Fruit fly (Drosophila melanogaster): ENCODE data around the gene Nepl16.
A peak's percentile ranks its signal among the peaks of the same experiment; 100 is the strongest.

Gene Nepl16

dm6 chr3R:25122736-25123211 lies 10.5 kb upstream of the Nepl16 start, which contains the start of the genes CG31510 and TTLL5 (continued):
- TF ChIP-seq Lhr (GFP tag; optimal IDR thresholded peaks at IDR 0.05) (no peak), CG9215 (GFP tag; IDR thresholded peaks at IDR 0.05) (no peak), dm (GFP tag; optimal IDR thresholded peaks at IDR 0.05) (peak; percentile 27), GATAe (GFP tag; conservative IDR thresholded peaks at IDR 0.05) (no peak), nerfin-2 (GFP tag; IDR thresholded peaks at IDR 0.05; ENCODE audit: partially characterized antibody) (peak; percentile 26; the same call in 1 of the 2 replicates), CG17802 (tag; optimal IDR thresholded peaks at IDR 0.05) (peak; percentile 96), en (GFP tag; optimal IDR thresholded peaks at IDR 0.05) (no peak), maf-S (GFP tag; optimal IDR thresholded peaks at IDR 0.05) (no peak), CG4328 (GFP tag; optimal IDR thresholded peaks at IDR 0.05) (no peak), CG31441 (GFP tag; IDR thresholded peaks at IDR 0.05) (no peak), stc (GFP tag; IDR thresholded peaks at IDR 0.05) (0 out of 2 replicates have a peak, but pooled peaks have one; percentile 31), Trl (optimal IDR thresholded peaks at IDR 0.05) (no peak), Trl (GFP tag; optimal IDR thresholded peaks at IDR 0.05) (peak; percentile 14), CG2202 (tag; optimal IDR thresholded peaks at IDR 0.05) (no peak), Elba2 (GFP tag; optimal IDR thresholded peaks at IDR 0.05) (no peak), pros (GFP tag; optimal IDR thresholded peaks at IDR 0.05) (no peak), BEAF-32 (GFP tag; optimal IDR thresholded peaks at IDR 0.05) (peak; percentile 69), hkb (optimal IDR thresholded peaks at IDR 0.05) (no peak), hkb (GFP tag; IDR thresholded peaks at IDR 0.05) (no peak), lbe (GFP tag; optimal IDR thresholded peaks at IDR 0.05) (no peak), Fer1 (GFP tag; optimal IDR thresholded peaks at IDR 0.05) (no peak), btn (GFP tag; optimal IDR thresholded peaks at IDR 0.05) (no peak), Sry-β (GFP tag; optimal IDR thresholded peaks at IDR 0.05) (no peak), ci (GFP tag; IDR thresholded peaks at IDR 0.05) (no peak), slbo (GFP tag; IDR thresholded peaks at IDR 0.05) (peak; percentile 36; the same call in 1 of the 2 replicates), CG2116 (GFP tag; optimal IDR thresholded peaks at IDR 0.05) (no peak), CG1233 (GFP tag; optimal IDR thresholded peaks at IDR 0.05) (no peak), Side (GFP tag; optimal IDR thresholded peaks at IDR 0.05) (peak; percentile 8), row (GFP tag; IDR thresholded peaks at IDR 0.05) (no peak; the same call in 1 of the 3 replicates), CG34376 (GFP tag; optimal IDR thresholded peaks at IDR 0.05) (no peak), CG10366 (GFP tag; IDR thresholded peaks at IDR 0.05) (no peak), salm (tag; optimal IDR thresholded peaks at IDR 0.05) (no peak), ewg (GFP tag; optimal IDR thresholded peaks at IDR 0.05) (no peak), CG12659 (GFP tag; optimal IDR thresholded peaks at IDR 0.05) (no peak), CG15514 (GFP tag; optimal IDR thresholded peaks at IDR 0.05) (no peak), CG31388 (GFP tag; optimal IDR thresholded peaks at IDR 0.05) (no peak), emc (GFP tag; optimal IDR thresholded peaks at IDR 0.05) (no peak), so (GFP tag; IDR thresholded peaks at IDR 0.05) (no peak), CG17385 (GFP tag; optimal IDR thresholded peaks at IDR 0.05) (no peak), vnd (GFP tag; IDR thresholded peaks at IDR 0.05; ENCODE audit: partially characterized antibody) (no peak), otp (GFP tag; IDR thresholded peaks at IDR 0.05) (no peak; the same call in 2 of the 3 replicates), dan (GFP tag; IDR thresholded peaks at IDR 0.05) (no peak), CG12299 (tag; optimal IDR thresholded peaks at IDR 0.05) (no peak), dimm (GFP tag; IDR thresholded peaks at IDR 0.05) (no peak), unc-4 (GFP tag; IDR thresholded peaks at IDR 0.05; ENCODE audit: partially characterized antibody) (peak; percentile 57; the same call in 1 of the 2 replicates), CG7963 (GFP tag; IDR thresholded peaks at IDR 0.05; ENCODE audit: partially characterized antibody) (peak; percentile 70), CG10267 (tag; optimal IDR thresholded peaks at IDR 0.05) (no peak), CG4730 (GFP tag; IDR thresholded peaks at IDR 0.05) (no peak), CG12942 (GFP tag; optimal IDR thresholded peaks at IDR 0.05) (no peak), CG4360 (GFP tag; IDR thresholded peaks at IDR 0.05) (no peak), danr (GFP tag; IDR thresholded peaks at IDR 0.05) (0 out of 2 replicates have a peak, but pooled peaks have one; percentile 10), pb (GFP tag; optimal IDR thresholded peaks at IDR 0.05) (no peak)
